Worm (Caenorhabditis elegans) whole organism, midembryonic: Measurements from ENCODE around the gene C35A5.10.

Source experiments
- T22C8.4 ChIP-seq: fragments of 200-800 bp; sonication (Bioruptor generic); IDR thresholded peaks from 2 replicates; pipeline ENCODE4 v1.3.6; 2022; ENCODE audit warnings: missing genetic modification characterization, missing compliant biosample characterization
- klf-2 ChIP-seq: fragments of 200-800 bp; sonication (Bioruptor generic); conservative IDR thresholded peaks from 2 replicates; pipeline ENCODE4 v1.3.6; 2022; ENCODE audit warnings: missing genetic modification reagents, missing genetic modification characterization, missing compliant biosample characterization
- med-1 ChIP-seq: sonication (generic microtip); optimal IDR thresholded peaks from 2 replicates; lab custom pipeline; 2017; ENCODE audit warnings: missing genetic modification characterization, mild to moderate bottlenecking, missing compliant biosample characterization, antibody characterized with exemption, missing genetic modification reagents; ENCODE audit not compliant: insufficient read depth
- ref-1 ChIP-seq: fragments of 200-800 bp; sonication (Bioruptor generic); conservative IDR thresholded peaks from 2 replicates; pipeline ENCODE4 v1.3.6; 2022; ENCODE audit warnings: missing genetic modification reagents, missing genetic modification characterization, missing compliant biosample characterization
- ztf-23 ChIP-seq: fragments of 200-800 bp; sonication (Bioruptor generic); IDR thresholded peaks from 2 replicates; pipeline ENCODE4 v1.3.6; 2022; ENCODE audit warnings: missing genetic modification reagents, missing genetic modification characterization, missing compliant biosample characterization

ce11 chrV:10468190-10468589 is 35.8 kb upstream of the C35A5.10 start, which contains the start of gene egl-9:
- no peak for TF ChIP-seq T22C8.4 (GFP tag; lab: Robert Waterston, UW)
- no peak for TF ChIP-seq ztf-23 (GFP tag; lab: Robert Waterston, UW)
- no peak for TF ChIP-seq klf-2
- TF ChIP-seq ref-1 (GFP tag; lab: Robert Waterston, UW) = no peak
- TF ChIP-seq med-1 = no peak
